Worm (Caenorhabditis elegans): ENCODE measurements around the gene abu-11.

DNA sequence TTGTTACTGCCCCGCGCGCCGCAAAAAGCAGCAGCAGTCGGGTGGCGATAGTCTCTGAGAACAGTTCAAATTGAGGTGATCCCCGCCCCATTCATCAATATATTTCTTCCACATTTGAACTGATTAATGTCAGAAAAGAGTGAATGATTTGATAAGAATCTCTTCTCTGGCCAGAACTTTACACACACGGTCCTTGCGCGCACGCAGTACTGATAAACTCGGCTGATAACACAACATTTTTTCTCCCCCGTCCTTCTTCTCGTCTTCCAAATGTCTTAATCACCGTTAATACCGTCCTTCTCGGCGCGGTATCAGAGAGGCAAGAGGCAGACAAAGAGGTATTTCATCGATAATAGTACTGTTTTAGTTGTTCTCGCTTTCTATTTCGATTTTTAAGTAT is 32.2 kb downstream of the abu-11 start, which contains the start of gene etr-1:
- no peak for TF ChIP-seq ama-1 (optimal IDR thresholded peaks at IDR 0.05)
- TF ChIP-seq ama-1 (GFP tag; optimal IDR thresholded peaks at IDR 0.05), result no peak
- TF ChIP-seq mel-28 (tag; optimal IDR thresholded peaks at IDR 0.05; ENCODE audit: borderline replicate concordance), result no peak
- TF ChIP-seq rec-8 (tag; optimal IDR thresholded peaks at IDR 0.05), result no peak
- no peak for TF ChIP-seq unc-62 (GFP tag; optimal IDR thresholded peaks at IDR 0.05)
- TF ChIP-seq dpl-1 (GFP tag; optimal IDR thresholded peaks at IDR 0.05), result no peak
- TF ChIP-seq B0019.2 (GFP tag; conservative IDR thresholded peaks at IDR 0.05), result no peak
- no peak for TF ChIP-seq mes-4 (tag; optimal IDR thresholded peaks at IDR 0.05)
- TF ChIP-seq xnd-1 (tag; optimal IDR thresholded peaks at IDR 0.05), result no peak
- TF ChIP-seq Y56A3A.18 (GFP tag; IDR thresholded peaks at IDR 0.05), result no peak
- no peak for TF ChIP-seq ekl-4 (GFP tag; IDR thresholded peaks at IDR 0.05)
- no peak for TF ChIP-seq T07F8.4 (tag; optimal IDR thresholded peaks at IDR 0.05)
- no peak for TF ChIP-seq ceh-91 (GFP tag; IDR thresholded peaks at IDR 0.05)
